Fruit fly (Drosophila melanogaster) whole organism, wandering third instar larva: ENCODE results near the gene dgt4.

ENCODE experiments used
- Hr78 ChIP-seq: fragments of >200 bp; optimal IDR thresholded peaks from 2 replicates; lab custom pipeline; 2017; ENCODE audit warnings: missing biosample characterization, missing genetic modification characterization
- OdsH ChIP-seq: fragments of 200-800 bp; sonication (Bioruptor generic); optimal IDR thresholded peaks from 2 replicates; lab custom pipeline; 2016; ENCODE audit warnings: missing biosample characterization, mild to moderate bottlenecking, missing genetic modification characterization

DNA sequence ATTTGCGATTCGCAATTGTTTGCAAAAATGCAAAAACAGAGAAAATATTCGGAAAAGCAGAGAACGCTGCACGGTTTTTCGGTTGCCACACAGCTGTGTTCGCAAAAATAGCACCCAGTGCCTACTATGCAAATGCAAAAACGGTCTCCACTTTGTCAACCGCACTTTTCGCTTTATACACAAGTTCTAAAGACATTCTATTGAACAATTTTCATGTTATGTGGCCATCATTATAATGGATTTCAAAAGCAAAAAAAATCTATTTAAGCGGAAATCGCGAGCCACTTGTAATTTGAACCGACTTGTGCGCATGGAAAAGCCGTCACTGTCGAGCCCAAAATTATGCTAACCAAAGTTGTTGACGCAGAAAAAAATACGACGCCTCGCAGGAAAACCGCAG lies 37.5 kb downstream of the dgt4 start:
- no peak for TF ChIP-seq OdsH (GFP tag; lab: Kevin White, UChicago)
- TF ChIP-seq Hr78 (GFP tag; lab: Kevin White, UChicago), result no peak
